Fruit fly (Drosophila melanogaster): ENCODE data around the gene Ptx1.

Ptx1 gene

DNA sequence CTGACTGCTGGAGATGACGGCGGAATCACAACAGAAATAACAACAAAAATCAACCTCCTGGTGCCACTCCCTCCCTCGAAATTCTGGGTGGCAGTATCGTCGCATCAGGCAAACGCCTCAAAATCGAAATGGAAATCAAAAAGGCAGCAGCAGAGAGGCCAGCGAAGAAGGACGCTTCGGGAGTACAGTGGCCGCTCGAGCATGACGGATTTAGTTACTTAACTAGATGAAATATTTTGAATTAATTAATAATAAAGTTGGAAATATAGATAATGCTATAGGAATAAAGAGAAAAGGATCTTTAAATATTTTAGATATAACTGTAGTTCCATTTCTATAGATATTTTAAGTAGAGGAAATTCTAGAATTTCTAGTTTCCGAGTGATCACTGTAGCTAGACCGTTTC lies 47.2 kb upstream of the Ptx1 start (continued):
- TF ChIP-seq salr (GFP tag; optimal IDR thresholded peaks at IDR 0.05): no peak
- TF ChIP-seq Hr39 (GFP tag; optimal IDR thresholded peaks at IDR 0.05): no peak
- no peak for TF ChIP-seq Met (GFP tag; optimal IDR thresholded peaks at IDR 0.05)
- no peak for TF ChIP-seq CG8119 (GFP tag; IDR thresholded peaks at IDR 0.05)
- TF ChIP-seq CG16779 (tag; optimal IDR thresholded peaks at IDR 0.05): no peak
- TF ChIP-seq topi (GFP tag; optimal IDR thresholded peaks at IDR 0.05): no peak

dm6 chr3R:30865883-30866282 lies 46.7 kb upstream of the Ptx1 start:
- TF ChIP-seq svp (GFP tag): peak; percentile 2
- no peak for TF ChIP-seq Eip78C (GFP tag)

DNA sequence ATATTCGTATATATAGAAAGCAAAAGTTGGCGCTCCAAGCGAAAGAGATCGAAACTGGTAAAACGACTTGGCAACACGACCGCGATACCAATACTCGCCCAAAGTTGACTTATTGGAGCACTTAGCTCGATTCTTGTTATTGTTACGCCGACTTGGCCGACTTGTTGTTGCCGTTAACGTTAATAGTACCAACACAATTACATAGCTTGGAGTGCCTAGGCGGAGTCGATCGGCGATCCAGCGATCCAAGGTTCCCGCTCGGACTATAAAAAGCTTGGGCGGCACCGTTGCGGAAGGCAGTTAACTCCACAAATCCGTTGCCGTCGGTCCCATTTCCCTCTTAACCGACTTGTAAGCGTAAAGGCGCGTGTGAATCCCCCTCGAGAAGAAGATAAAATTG lies 45.3 kb upstream of the Ptx1 start, which contains the start of gene Cpr100A:
TSS of gene Cpr100A (plus strand) at position 290 of the 400 bp plus-strand sequence.
- TF ChIP-seq eg (GFP tag; IDR thresholded peaks at IDR 0.05) (no peak), CG6163 (GFP tag; IDR thresholded peaks at IDR 0.05) (no peak), Eip78C (GFP tag) (peak; percentile 57), Eip75B (GFP tag; optimal IDR thresholded peaks at IDR 0.05) (no peak), CG3919 (GFP tag; optimal IDR thresholded peaks at IDR 0.05) (no peak), CG8119 (GFP tag; IDR thresholded peaks at IDR 0.05) (no peak), Blimp-1 (GFP tag; optimal IDR thresholded peaks at IDR 0.05) (peak; percentile 63), Hr39 (GFP tag; optimal IDR thresholded peaks at IDR 0.05) (no peak)

- TF ChIP-seq Eip78C (GFP tag) (peak; percentile 54), CG6854 (GFP tag; optimal IDR thresholded peaks at IDR 0.05) (no peak)
These were observed 42.2 kb upstream of the Ptx1 start for dm6 chr3R:30870317-30870878.

- TF ChIP-seq vri (GFP tag; optimal IDR thresholded peaks at IDR 0.05) (no peak), Gug (GFP tag; IDR thresholded peaks at IDR 0.05) (no peak), Lpt (GFP tag; optimal IDR thresholded peaks at IDR 0.05) (peak; percentile 44), CG32006 (GFP tag; optimal IDR thresholded peaks at IDR 0.05) (peak; percentile 73), CG6808 (GFP tag; optimal IDR thresholded peaks at IDR 0.05) (no peak), net (GFP tag; optimal IDR thresholded peaks at IDR 0.05) (no peak), CG4318 (GFP tag; optimal IDR thresholded peaks at IDR 0.05) (peak; percentile 48), svp (GFP tag) (peak; percentile 25), Hr4 (GFP tag; optimal IDR thresholded peaks at IDR 0.05) (peak; percentile 75), CG10631 (GFP tag; optimal IDR thresholded peaks at IDR 0.05) (no peak), CG3032 (tag; optimal IDR thresholded peaks at IDR 0.05) (no peak), CG15336 (GFP tag; IDR thresholded peaks at IDR 0.05) (peak; percentile 34; the same call in 1 of the 2 replicates), Eip78C (GFP tag) (peak; percentile 68), Eip75B (GFP tag; optimal IDR thresholded peaks at IDR 0.05) (no peak), CG6163 (GFP tag; IDR thresholded peaks at IDR 0.05) (peak; percentile 24; the same call in 1 of the 3 replicates), CG8119 (GFP tag; IDR thresholded peaks at IDR 0.05) (peak; percentile 64; the same call in 2 of the 3 replicates), CG6276 (GFP tag; optimal IDR thresholded peaks at IDR 0.05) (peak; percentile 59), Sox14 (GFP tag; optimal IDR thresholded peaks at IDR 0.05) (peak; percentile 9)
These were observed 40.1 kb upstream of the Ptx1 start, which contains the start of gene CG15545 for dm6 chr3R:30872301-30873044. TSS of gene CG15545 (minus strand) at chr3R:30872351.

DNA sequence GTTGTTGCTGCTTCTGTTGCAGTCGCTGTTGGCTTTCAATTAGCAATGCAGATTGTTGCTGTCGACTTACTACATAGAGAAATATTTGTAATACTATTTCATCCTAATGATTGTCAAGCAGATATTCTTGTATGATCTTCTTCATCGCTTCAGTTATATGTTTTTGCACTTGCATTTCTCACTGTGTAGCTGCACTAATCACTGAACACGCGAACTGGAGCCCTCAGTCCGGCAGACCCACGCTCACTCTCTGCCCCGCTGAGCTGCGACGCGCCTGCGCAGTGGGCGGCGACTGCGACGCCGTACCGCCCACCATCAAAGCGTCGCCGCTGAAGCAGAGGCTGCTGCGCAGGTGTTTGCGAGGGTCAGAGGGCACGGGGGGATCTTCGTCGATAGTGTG lies 37.9 kb upstream of the Ptx1 start:
- TF ChIP-seq Lpt (GFP tag; optimal IDR thresholded peaks at IDR 0.05): peak; percentile 13
- no peak for TF ChIP-seq OdsH (GFP tag; optimal IDR thresholded peaks at IDR 0.05)
- peak; percentile 61 for TF ChIP-seq Eip78C (GFP tag)
- 0 out of 3 replicates have a peak, but pooled peaks have one; percentile 44 for TF ChIP-seq CG8119 (GFP tag; IDR thresholded peaks at IDR 0.05)
- TF ChIP-seq CG3919 (GFP tag; optimal IDR thresholded peaks at IDR 0.05): peak; percentile 49
- no peak for TF ChIP-seq fd85E (GFP tag; optimal IDR thresholded peaks at IDR 0.05)
- peak; percentile 55 for TF ChIP-seq Hr4 (GFP tag; optimal IDR thresholded peaks at IDR 0.05)
- TF ChIP-seq eg (GFP tag; IDR thresholded peaks at IDR 0.05): peak; percentile 60; the same call in 1 of the 3 replicates
- peak; percentile 45 for TF ChIP-seq CG32006 (GFP tag; optimal IDR thresholded peaks at IDR 0.05)
- TF ChIP-seq CG6163 (GFP tag; IDR thresholded peaks at IDR 0.05): peak; percentile 60; the same call in 2 of the 3 replicates
- TF ChIP-seq Eip75B (GFP tag; optimal IDR thresholded peaks at IDR 0.05): peak; percentile 7
- 0 out of 2 replicates have a peak, but pooled peaks have one; percentile 34 for TF ChIP-seq CG15336 (GFP tag; IDR thresholded peaks at IDR 0.05)
- no peak for TF ChIP-seq Hr39 (GFP tag; optimal IDR thresholded peaks at IDR 0.05)
- no peak for TF ChIP-seq CG6792 (GFP tag; optimal IDR thresholded peaks at IDR 0.05)
- 0 out of 2 replicates have a peak, but pooled peaks have one; percentile 9 for TF ChIP-seq CG11294 (GFP tag; IDR thresholded peaks at IDR 0.05)
- peak; percentile 13 for TF ChIP-seq pdm3 (GFP tag; optimal IDR thresholded peaks at IDR 0.05)
- no peak for TF ChIP-seq Ets96B (tag; optimal IDR thresholded peaks at IDR 0.05)
- peak in 1 of 2 experiments; percentile 59 for TF ChIP-seq ss (GFP tag; optimal IDR thresholded peaks at IDR 0.05)
- TF ChIP-seq Met (GFP tag; optimal IDR thresholded peaks at IDR 0.05): no peak
- TF ChIP-seq CG10669 (GFP tag; optimal IDR thresholded peaks at IDR 0.05): peak; percentile 1
- TF ChIP-seq Blimp-1 (GFP tag; optimal IDR thresholded peaks at IDR 0.05): no peak
- no peak for TF ChIP-seq CG31627 (GFP tag; optimal IDR thresholded peaks at IDR 0.05)
